Worm (Caenorhabditis elegans) whole organism, L4/young adult: ENCODE data around the gene T08H10.3.

Source experiments
- W03F9.2 ChIP-seq: fragments of 150-350 bp; optimal IDR thresholded peaks from 2 replicates; lab custom pipeline; 2014; ENCODE audit warnings: missing biosample characterization, missing genetic modification characterization
- him-1 ChIP-seq: sonication (generic microtip); optimal IDR thresholded peaks from 2 replicates; lab custom pipeline; 2016; ENCODE audit warnings: missing genotype, missing genetic modification reagents, missing genetic modification characterization, missing compliant biosample characterization

DNA sequence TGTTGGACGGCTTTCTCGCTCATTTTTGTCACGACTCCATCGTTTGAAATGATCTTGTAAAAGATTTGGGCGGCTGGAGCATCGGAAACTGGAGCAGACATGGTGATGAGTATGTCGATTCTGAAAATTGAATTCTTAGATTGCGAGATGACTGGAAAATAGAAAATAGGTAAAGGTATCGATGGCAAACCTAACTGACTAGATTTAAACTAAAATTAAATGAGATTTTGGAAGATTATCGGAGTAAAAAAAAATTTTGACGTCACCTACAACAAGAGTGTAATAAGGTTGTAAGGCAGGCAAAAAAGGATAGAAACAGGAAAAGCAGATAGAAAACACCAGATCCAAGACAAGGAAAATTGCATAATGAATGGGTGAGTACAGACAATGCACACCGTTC, 49.7 kb upstream of the T08H10.3 start, which contains the start of gene skr-14:
- TF ChIP-seq him-1 (tag; lab: Kevin White, UChicago) (no peak), W03F9.2 (tag; lab: Kevin White, UChicago) (no peak)
